Worm (Caenorhabditis elegans) whole organism, L2 larva: ENCODE measurements around the gene Y55B1AR.2.

Experiments
- C34F6.9 ChIP-seq: fragments of 150-350 bp; optimal IDR thresholded peaks from 2 replicates; lab custom pipeline; 2014; ENCODE audit warnings: missing biosample characterization, missing genetic modification characterization
- F13H6.1 ChIP-seq: sonication (generic microtip); optimal IDR thresholded peaks from 2 replicates; lab custom pipeline; 2016; ENCODE audit warnings: missing genetic modification characterization, missing compliant biosample characterization
- Y55F3AM.14 ChIP-seq: fragments of 200-800 bp; sonication (Bioruptor generic); optimal IDR thresholded peaks from 2 replicates; lab custom pipeline; 2018; ENCODE audit warnings: mild to moderate bottlenecking, missing genetic modification characterization, missing compliant biosample characterization
- ZK546.5 ChIP-seq: sonication (generic microtip); optimal IDR thresholded peaks from 2 replicates; lab custom pipeline; 2017; ENCODE audit warnings: missing biosample characterization, missing genetic modification characterization
- ama-1 ChIP-seq: fragments of 150-350 bp; optimal IDR thresholded peaks from 2 replicates; lab custom pipeline; 2018; ENCODE audit warnings: inconsistent platforms
- blmp-1 ChIP-seq: sonication (generic microtip); optimal IDR thresholded peaks from 2 replicates; lab custom pipeline; 2017; ENCODE audit warnings: missing genetic modification characterization, mild to moderate bottlenecking, missing compliant biosample characterization, antibody characterized with exemption, moderate library complexity; ENCODE audit not compliant: insufficient read depth
- ceh-16 ChIP-seq: fragments of 150-350 bp; optimal IDR thresholded peaks from 2 replicates; lab custom pipeline; 2014; ENCODE audit warnings: missing biosample characterization, missing genetic modification characterization
- crh-2 ChIP-seq: sonication (generic microtip); optimal IDR thresholded peaks from 2 replicates; lab custom pipeline; 2017; ENCODE audit warnings: missing biosample characterization, missing genetic modification characterization
- elt-1 ChIP-seq: fragments of 150-350 bp; optimal IDR thresholded peaks from 2 replicates; lab custom pipeline; 2014; ENCODE audit warnings: missing biosample characterization, missing genetic modification characterization
- elt-3 ChIP-seq: sonication (generic microtip); optimal IDR thresholded peaks from 2 replicates; lab custom pipeline; 2017; ENCODE audit warnings: missing biosample characterization, missing genetic modification characterization
- fos-1 ChIP-seq: fragments of 150-350 bp; optimal IDR thresholded peaks from 2 replicates; lab custom pipeline; 2014; ENCODE audit warnings: missing biosample characterization, missing genetic modification characterization
- gmeb-1 ChIP-seq: fragments of 150-350 bp; optimal IDR thresholded peaks from 2 replicates; lab custom pipeline; 2014; ENCODE audit warnings: missing biosample characterization, missing genetic modification characterization
- lin-11 ChIP-seq: fragments of 150-350 bp; sonication (generic microtip); optimal IDR thresholded peaks from 2 replicates; lab custom pipeline; 2014; ENCODE audit warnings: missing biosample characterization, missing genetic modification characterization, inconsistent platforms, mixed read lengths
- lin-13 ChIP-seq: fragments of 150-350 bp; optimal IDR thresholded peaks from 2 replicates; lab custom pipeline; 2014; ENCODE audit warnings: missing biosample characterization, missing genetic modification reagents, missing genetic modification characterization
- lsy-2 ChIP-seq, 2 experiments: fragments of 150-350 bp in 1 of 2; sonication (generic microtip) in 1 of 2; optimal IDR thresholded peaks; 2 replicates each; lab custom pipeline; 2014 to 2017; ENCODE audit warnings: missing biosample characterization in 2 of 2, missing genetic modification characterization in 2 of 2
- mab-5 ChIP-seq: fragments of 150-350 bp; optimal IDR thresholded peaks from 2 replicates; lab custom pipeline; 2014; ENCODE audit warnings: missing biosample characterization, missing genetic modification characterization
- mbf-1 ChIP-seq: sonication (generic microtip); optimal IDR thresholded peaks from 2 replicates; lab custom pipeline; 2017; ENCODE audit warnings: missing biosample characterization, missing genetic modification characterization
- mdl-1 ChIP-seq, 2 experiments: fragments of 150-350 bp in 1 of 2; sonication (generic microtip) in 1 of 2; optimal IDR thresholded peaks; 2 replicates each; lab custom pipeline; 2017; ENCODE audit warnings: missing biosample characterization in 2 of 2, missing genetic modification characterization in 2 of 2
- nhr-10 ChIP-seq: sonication (generic microtip); optimal IDR thresholded peaks from 2 replicates; lab custom pipeline; 2017; ENCODE audit warnings: missing biosample characterization, missing genetic modification characterization
- nhr-12 ChIP-seq: fragments of 150-350 bp; optimal IDR thresholded peaks from 2 replicates; lab custom pipeline; 2014; ENCODE audit warnings: missing biosample characterization, missing genetic modification characterization
- nhr-129 ChIP-seq: fragments of 150-350 bp; optimal IDR thresholded peaks from 2 replicates; lab custom pipeline; 2014; ENCODE audit warnings: missing biosample characterization, missing genetic modification characterization
- nhr-21 ChIP-seq: fragments of 150-350 bp; optimal IDR thresholded peaks from 2 replicates; lab custom pipeline; 2014; ENCODE audit warnings: missing biosample characterization, missing genetic modification characterization
- nhr-23 ChIP-seq: fragments of 150-350 bp; optimal IDR thresholded peaks from 2 replicates; lab custom pipeline; 2014; ENCODE audit warnings: missing biosample characterization, missing genetic modification reagents, missing genetic modification characterization
- nhr-237 ChIP-seq: fragments of 150-350 bp; optimal IDR thresholded peaks from 2 replicates; lab custom pipeline; 2014; ENCODE audit warnings: missing biosample characterization, missing genetic modification characterization
- nhr-25 ChIP-seq: fragments of 150-350 bp; sonication (generic microtip); optimal IDR thresholded peaks from 3 replicates; lab custom pipeline; 2014; ENCODE audit warnings: missing biosample characterization, missing genetic modification characterization
- nhr-6 ChIP-seq: fragments of 150-350 bp; optimal IDR thresholded peaks from 2 replicates; lab custom pipeline; 2014; ENCODE audit warnings: missing biosample characterization, missing genetic modification characterization
- nhr-77 ChIP-seq: fragments of 150-350 bp; optimal IDR thresholded peaks from 2 replicates; lab custom pipeline; 2014; ENCODE audit warnings: missing biosample characterization, missing genetic modification characterization
- peb-1 ChIP-seq: fragments of 150-350 bp; optimal IDR thresholded peaks from 2 replicates; lab custom pipeline; 2014; ENCODE audit warnings: missing biosample characterization, missing genetic modification characterization
- sem-4 ChIP-seq: fragments of 150-350 bp; optimal IDR thresholded peaks from 2 replicates; lab custom pipeline; 2014; ENCODE audit warnings: missing biosample characterization, missing genetic modification reagents, missing genetic modification characterization
- skn-1 ChIP-seq: sonication (generic microtip); optimal IDR thresholded peaks from 2 replicates; lab custom pipeline; 2017; ENCODE audit warnings: missing biosample characterization, missing genetic modification characterization
- sma-3 ChIP-seq: sonication (generic microtip); optimal IDR thresholded peaks from 2 replicates; lab custom pipeline; 2016; ENCODE audit warnings: missing genetic modification reagents, missing genetic modification characterization, missing compliant biosample characterization
- sma-9 ChIP-seq, 2 experiments: fragments of 150-350 bp in 1 of 2; sonication (generic microtip) in 1 of 2; optimal IDR thresholded peaks; 2 replicates each; lab custom pipeline; 2014 to 2016; ENCODE audit warnings: missing genetic modification characterization in 2 of 2, mild to moderate bottlenecking in 1 of 2, missing biosample characterization in 1 of 2, missing compliant biosample characterization in 1 of 2, missing genetic modification reagents in 1 of 2, moderate library complexity in 1 of 2
- snpc-4 ChIP-seq: fragments of 150-350 bp; optimal IDR thresholded peaks from 2 replicates; lab custom pipeline; 2014; ENCODE audit warnings: missing biosample characterization, missing genetic modification characterization
- unc-39 ChIP-seq: fragments of 150-350 bp; optimal IDR thresholded peaks from 2 replicates; lab custom pipeline; 2014; ENCODE audit warnings: missing biosample characterization, missing genetic modification characterization
- unc-55 ChIP-seq: fragments of 150-350 bp; sonication (generic microtip); optimal IDR thresholded peaks from 3 replicates; lab custom pipeline; 2014; ENCODE audit warnings: missing biosample characterization, missing genetic modification reagents, missing genetic modification characterization
- unc-62 ChIP-seq: fragments of 150-350 bp; optimal IDR thresholded peaks from 2 replicates; lab custom pipeline; 2014; ENCODE audit warnings: missing biosample characterization, missing genetic modification reagents, missing genetic modification characterization
- zag-1 ChIP-seq: fragments of 150-350 bp; optimal IDR thresholded peaks from 2 replicates; lab custom pipeline; 2014; ENCODE audit warnings: missing biosample characterization, missing genetic modification characterization
- ztf-11 ChIP-seq: sonication (generic microtip); optimal IDR thresholded peaks from 2 replicates; lab custom pipeline; 2017; ENCODE audit warnings: missing biosample characterization, missing genetic modification characterization
- ztf-4 ChIP-seq: fragments of 150-350 bp; optimal IDR thresholded peaks from 2 replicates; lab custom pipeline; 2014; ENCODE audit warnings: missing biosample characterization, missing genetic modification characterization

The Y55B1AR.2 gene

DNA sequence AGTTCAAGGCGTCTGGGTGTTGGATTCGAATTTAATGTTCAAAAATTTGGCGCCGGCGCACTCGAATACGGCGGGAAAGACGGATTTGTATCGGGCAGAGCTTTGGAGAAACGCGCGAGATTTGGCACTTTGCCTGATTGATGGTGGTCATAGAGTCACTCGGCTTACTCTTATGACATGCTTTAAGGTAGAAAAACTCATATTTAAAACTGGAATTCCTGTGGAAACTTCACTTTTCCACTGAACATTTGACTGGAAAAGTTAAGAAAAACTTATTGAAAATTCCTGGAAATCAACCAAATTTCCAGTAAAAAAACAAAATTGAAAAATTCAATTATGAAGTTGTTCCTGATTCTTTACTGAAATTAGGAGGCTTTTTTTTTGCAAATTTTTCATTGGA lies 46.1 kb upstream of the Y55B1AR.2 start:
- TF ChIP-seq crh-2 (tag; lab: Kevin White, UChicago) (no peak), nhr-237 (tag; lab: Kevin White, UChicago) (no peak), lin-11 (tag; lab: Kevin White, UChicago) (no peak), peb-1 (tag; lab: Kevin White, UChicago) (no peak), lsy-2 (tag; optimal IDR thresholded peaks at IDR 0.05; lab: Kevin White, UChicago) (no peak), mdl-1 (tag; optimal IDR thresholded peaks at IDR 0.05; lab: Kevin White, UChicago) (no peak), unc-55 (no peak), nhr-77 (tag; lab: Kevin White, UChicago) (no peak), mbf-1 (tag; lab: Kevin White, UChicago) (no peak), nhr-23 (tag; lab: Kevin White, UChicago) (no peak), mab-5 (tag; lab: Kevin White, UChicago) (no peak), sma-9 (GFP tag; optimal IDR thresholded peaks at IDR 0.05; lab: Kevin White, UChicago) (no peak), sma-9 (tag; optimal IDR thresholded peaks at IDR 0.05; lab: Kevin White, UChicago) (no peak), C34F6.9 (tag; lab: Kevin White, UChicago) (no peak), Y55F3AM.14 (GFP tag; lab: Kevin White, UChicago) (no peak), lin-13 (GFP tag; lab: Kevin White, UChicago) (no peak), unc-62 (GFP tag; lab: Kevin White, UChicago) (no peak), ztf-11 (tag; lab: Kevin White, UChicago) (no peak), ama-1 (lab: Kevin White, UChicago) (no peak), sem-4 (tag; lab: Kevin White, UChicago) (no peak)

DNA sequence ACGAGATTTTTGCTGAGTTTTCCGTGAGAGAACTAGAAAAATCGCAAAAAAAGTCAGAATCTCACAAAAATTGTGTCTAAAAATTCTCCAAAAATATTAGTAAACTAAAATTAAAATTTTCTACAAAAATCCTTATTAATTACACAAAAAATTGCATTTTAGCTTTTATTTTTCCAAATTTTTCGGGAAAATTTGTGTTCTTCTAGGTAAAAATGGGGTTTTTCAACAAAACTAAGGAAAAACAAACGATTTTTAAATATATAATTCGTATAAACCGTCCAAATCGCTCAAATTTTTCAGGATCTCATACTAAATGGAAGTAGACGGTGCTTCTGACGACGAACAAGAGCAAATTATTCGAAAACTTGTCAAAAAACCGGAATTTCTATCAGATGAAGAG lies 43.2 kb upstream of the Y55B1AR.2 start, which contains the start of gene W06E11.1:
TSS of gene W06E11.1 (plus strand) at position 301 of the 400 bp plus-strand sequence.
- TF ChIP-seq ZK546.5 (tag; lab: Kevin White, UChicago) (no peak), skn-1 (tag; lab: Kevin White, UChicago) (no peak), nhr-6 (tag; lab: Kevin White, UChicago) (no peak), nhr-25 (tag; lab: Kevin White, UChicago) (no peak), elt-1 (tag; lab: Kevin White, UChicago) (no peak), ztf-4 (tag; lab: Kevin White, UChicago) (no peak), nhr-77 (tag; lab: Kevin White, UChicago) (no peak), unc-39 (tag; lab: Kevin White, UChicago) (no peak), mab-5 (tag; lab: Kevin White, UChicago) (no peak), F13H6.1 (tag; lab: Kevin White, UChicago) (no peak), ztf-11 (tag; lab: Kevin White, UChicago) (no peak), elt-3 (no peak), gmeb-1 (tag; lab: Kevin White, UChicago) (no peak), zag-1 (no peak), blmp-1 (no peak)

DNA sequence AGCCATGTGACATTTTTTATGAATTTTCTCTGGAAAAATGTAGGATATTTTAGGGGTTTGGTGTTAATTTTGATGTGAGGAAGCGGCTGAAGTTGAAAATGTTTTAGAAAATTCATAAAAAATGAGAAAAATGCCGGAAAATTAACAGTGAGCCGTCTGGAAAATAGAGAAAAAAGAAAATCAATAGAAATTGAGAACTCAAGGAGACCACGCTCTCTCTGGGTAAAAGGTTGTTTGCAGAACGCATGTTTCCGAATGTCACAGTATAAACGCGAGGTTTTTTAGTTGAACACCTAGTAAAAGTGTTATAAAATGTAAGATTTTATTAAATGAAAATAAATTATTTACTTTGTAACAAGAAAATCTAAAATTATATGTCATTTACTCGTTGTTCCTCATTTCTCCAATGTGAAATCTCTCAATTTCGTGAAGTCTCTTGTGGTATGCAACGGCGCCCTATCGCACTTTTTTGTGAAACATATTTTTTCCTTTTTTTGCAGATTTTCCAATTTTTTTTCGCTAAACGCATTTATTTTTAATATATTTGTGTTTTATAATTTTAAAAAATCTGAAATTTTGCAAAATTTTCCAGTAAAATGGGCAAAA lies 41.7 kb upstream of the Y55B1AR.2 start, which contains the start of the genes tag-266 and tag-267:
TSS of gene tag-266 (minus strand) at position 29 of the 606 bp plus-strand sequence.
TSS of gene tag-267 (plus strand) at position 593 of the 606 bp plus-strand sequence.
- TF ChIP-seq ztf-11 (tag; lab: Kevin White, UChicago): no peak
- peak; percentile 13 for TF ChIP-seq snpc-4 (tag; lab: Kevin White, UChicago)
- TF ChIP-seq lsy-2 (tag; optimal IDR thresholded peaks at IDR 0.05; lab: Kevin White, UChicago): peak; percentile 56 to 82
- TF ChIP-seq C34F6.9 (tag; lab: Kevin White, UChicago): peak; percentile 90
- peak; percentile 59 for TF ChIP-seq fos-1 (tag; lab: Kevin White, UChicago)
- TF ChIP-seq nhr-25 (tag; lab: Kevin White, UChicago): peak; percentile 49
- peak; percentile 52 for TF ChIP-seq gmeb-1 (tag; lab: Kevin White, UChicago)
- TF ChIP-seq zag-1: peak; percentile 15
- peak; percentile 83 for TF ChIP-seq sma-3 (GFP tag; lab: Kevin White, UChicago)
- peak in 1 of 2 experiments; percentile 12 for TF ChIP-seq mdl-1 (tag; optimal IDR thresholded peaks at IDR 0.05; lab: Kevin White, UChicago)
- no peak for TF ChIP-seq elt-3
- peak; percentile 66 for TF ChIP-seq F13H6.1 (tag; lab: Kevin White, UChicago)
- no peak for TF ChIP-seq blmp-1
- no peak for TF ChIP-seq ztf-4 (tag; lab: Kevin White, UChicago)
- TF ChIP-seq ZK546.5 (tag; lab: Kevin White, UChicago): no peak
- no peak for TF ChIP-seq unc-62 (GFP tag; lab: Kevin White, UChicago)
- TF ChIP-seq nhr-77 (tag; lab: Kevin White, UChicago): no peak
- TF ChIP-seq nhr-23 (tag; lab: Kevin White, UChicago): no peak
- TF ChIP-seq nhr-12 (tag; lab: Kevin White, UChicago): no peak
- TF ChIP-seq lin-11 (tag; lab: Kevin White, UChicago): no peak
- no peak for TF ChIP-seq ceh-16 (tag; lab: Kevin White, UChicago)
- TF ChIP-seq nhr-10 (tag; lab: Kevin White, UChicago): no peak
- TF ChIP-seq nhr-21 (tag; lab: Kevin White, UChicago): peak; percentile 4
- peak; percentile 81 for TF ChIP-seq crh-2 (tag; lab: Kevin White, UChicago)
- TF ChIP-seq lin-13 (GFP tag; lab: Kevin White, UChicago): peak; percentile 9
- TF ChIP-seq sma-9 (GFP tag; optimal IDR thresholded peaks at IDR 0.05; lab: Kevin White, UChicago): no peak
- TF ChIP-seq sma-9 (tag; optimal IDR thresholded peaks at IDR 0.05; lab: Kevin White, UChicago): no peak
- peak; percentile 92 for TF ChIP-seq unc-55
- peak; percentile 49 for TF ChIP-seq nhr-129 (tag; lab: Kevin White, UChicago)
- peak; percentile 32 for TF ChIP-seq Y55F3AM.14 (GFP tag; lab: Kevin White, UChicago)
